Fruit fly (Drosophila melanogaster) whole organism, embryonic: ENCODE results near the gene DEF8.

ENCODE experiments used
- Atf-2 ChIP-seq: fragments of 200-800 bp; sonication (Bioruptor generic); optimal IDR thresholded peaks from 2 replicates; lab custom pipeline; 2016; ENCODE audit warnings: missing biosample characterization, missing genetic modification characterization
- B-H1 ChIP-seq: fragments of 200-800 bp; sonication (Bioruptor generic); IDR thresholded peaks from 3 replicates; pipeline ENCODE4 v1.3.6; 2022; ENCODE audit warnings: missing biosample characterization, missing genetic modification characterization
- B-H2 ChIP-seq: fragments of 200-800 bp; sonication (Bioruptor generic); optimal IDR thresholded peaks from 2 replicates; lab custom pipeline; 2018; ENCODE audit warnings: missing biosample characterization, mild to moderate bottlenecking, missing genetic modification characterization
- CG10267 ChIP-seq: fragments of 200-800 bp; sonication (Bioruptor generic); optimal IDR thresholded peaks from 2 replicates; lab custom pipeline; 2018; ENCODE audit warnings: missing biosample characterization, mild to moderate bottlenecking, missing genetic modification characterization, moderate library complexity
- CG10274 ChIP-seq: fragments of 200-800 bp; sonication (Bioruptor generic); optimal IDR thresholded peaks from 3 replicates; lab custom pipeline; 2017; ENCODE audit warnings: missing biosample characterization, mild to moderate bottlenecking, missing genetic modification characterization
- CG11504 ChIP-seq: fragments of 200-800 bp; sonication (Bioruptor generic); optimal IDR thresholded peaks from 3 replicates; lab custom pipeline; 2019; ENCODE audit warnings: missing biosample characterization, mild to moderate bottlenecking, missing genetic modification characterization, moderate library complexity
- CG12299 ChIP-seq: fragments of 200-800 bp; sonication (Bioruptor generic); optimal IDR thresholded peaks from 2 replicates; lab custom pipeline; 2018; ENCODE audit warnings: missing biosample characterization, mild to moderate bottlenecking, missing genetic modification characterization
- CG13775 ChIP-seq: fragments of 200-800 bp; sonication (Bioruptor generic); optimal IDR thresholded peaks from 3 replicates; lab custom pipeline; 2017; ENCODE audit warnings: missing biosample characterization, mild to moderate bottlenecking, missing genetic modification characterization
- CG14965 ChIP-seq: fragments of 200-800 bp; sonication (Bioruptor generic); optimal IDR thresholded peaks from 2 replicates; lab custom pipeline; 2016; ENCODE audit warnings: missing biosample characterization, missing genetic modification characterization, borderline replicate concordance
- CG1603 ChIP-seq: fragments of 200-800 bp; sonication (Bioruptor generic); optimal IDR thresholded peaks from 2 replicates; lab custom pipeline; 2019; ENCODE audit warnings: missing biosample characterization, mild to moderate bottlenecking, missing genetic modification characterization, moderate library complexity
- CG1647 ChIP-seq: fragments of 200-800 bp; sonication (Bioruptor generic); optimal IDR thresholded peaks from 3 replicates; lab custom pipeline; 2016; ENCODE audit warnings: missing biosample characterization, missing genetic modification characterization
- CG17186 ChIP-seq: fragments of 200-800 bp; sonication (Bioruptor generic); optimal IDR thresholded peaks from 3 replicates; lab custom pipeline; 2017; ENCODE audit warnings: missing biosample characterization, missing genetic modification reagents, missing genetic modification characterization
- CG17385 ChIP-seq: fragments of 200-800 bp; sonication (Bioruptor generic); optimal IDR thresholded peaks from 3 replicates; lab custom pipeline; 2018; ENCODE audit warnings: missing biosample characterization, mild to moderate bottlenecking, missing genetic modification characterization
- CG17802 ChIP-seq: fragments of 200-800 bp; sonication (Bioruptor generic); optimal IDR thresholded peaks from 2 replicates; lab custom pipeline; 2018; ENCODE audit warnings: missing biosample characterization, mild to moderate bottlenecking, missing genetic modification characterization, moderate library complexity
- CG1792 ChIP-seq: fragments of 200-800 bp; sonication (Bioruptor generic); optimal IDR thresholded peaks from 2 replicates; lab custom pipeline; 2016; ENCODE audit warnings: missing biosample characterization, missing genetic modification characterization
- CG18764 ChIP-seq: fragments of 200-800 bp; sonication (Bioruptor generic); optimal IDR thresholded peaks from 3 replicates; lab custom pipeline; 2016; ENCODE audit warnings: missing biosample characterization, missing genetic modification characterization
- CG2120 ChIP-seq: fragments of 200-800 bp; sonication (Bioruptor generic); optimal IDR thresholded peaks from 3 replicates; lab custom pipeline; 2016; ENCODE audit warnings: missing biosample characterization, missing genetic modification characterization
- CG30431 ChIP-seq: fragments of 200-800 bp; sonication (Bioruptor generic); optimal IDR thresholded peaks from 2 replicates; lab custom pipeline; 2017; ENCODE audit warnings: missing biosample characterization, missing genetic modification characterization
- CG3065 ChIP-seq: fragments of 200-800 bp; sonication (Bioruptor generic); optimal IDR thresholded peaks from 2 replicates; lab custom pipeline; 2016; ENCODE audit warnings: missing biosample characterization, missing genetic modification characterization
- CG32772 ChIP-seq: fragments of 200-800 bp; sonication (Bioruptor generic); IDR thresholded peaks from 2 replicates; pipeline ENCODE4 v1.3.6; 2022; ENCODE audit warnings: missing biosample characterization, missing genetic modification characterization
- CG3847 ChIP-seq: fragments of 200-800 bp; sonication (Bioruptor generic); IDR thresholded peaks from 2 replicates; pipeline ENCODE4 v1.3.6; 2022; ENCODE audit warnings: missing biosample characterization, missing genetic modification characterization
- CG5953 ChIP-seq: fragments of 200-800 bp; sonication (Bioruptor generic); IDR thresholded peaks from 2 replicates; pipeline ENCODE4 v1.3.6; 2022; ENCODE audit warnings: missing biosample characterization, missing genetic modification characterization
- CG6791 ChIP-seq: fragments of 200-800 bp; sonication (Bioruptor generic); IDR thresholded peaks from 3 replicates; pipeline ENCODE4 v1.3.6; 2022; ENCODE audit warnings: missing biosample characterization, missing genetic modification characterization; ENCODE audit not compliant: partially characterized antibody
- CG9609 ChIP-seq: fragments of 200-800 bp; sonication (Bioruptor generic); optimal IDR thresholded peaks from 3 replicates; lab custom pipeline; 2016; ENCODE audit warnings: missing biosample characterization, missing genetic modification characterization
- Dad ChIP-seq: fragments of 200-800 bp; sonication (Bioruptor generic); optimal IDR thresholded peaks from 3 replicates; lab custom pipeline; 2016; ENCODE audit warnings: missing biosample characterization, missing genetic modification characterization
- E2f1 ChIP-seq: fragments of 200-800 bp; sonication (Bioruptor generic); IDR thresholded peaks from 2 replicates; pipeline ENCODE4 v1.3.6; 2022; ENCODE audit warnings: missing biosample characterization, missing genetic modification characterization
- Gsc ChIP-seq: fragments of 200-800 bp; sonication (Bioruptor generic); IDR thresholded peaks from 2 replicates; pipeline ENCODE4 v1.3.6; 2022; ENCODE audit warnings: missing biosample characterization, missing genetic modification characterization
- Hmx ChIP-seq: fragments of 200-800 bp; sonication (Bioruptor generic); optimal IDR thresholded peaks from 2 replicates; lab custom pipeline; 2016; ENCODE audit warnings: missing biosample characterization, missing genetic modification characterization
- Hr78 ChIP-seq, 2 experiments: fragments of 200-800 bp in 1 of 2; fragments of >200 bp in 1 of 2; sonication (Bioruptor generic) in 1 of 2; optimal IDR thresholded peaks; 2 replicates each; lab custom pipeline; 2017 to 2019; ENCODE audit warnings: missing biosample characterization in 2 of 2, missing genetic modification characterization in 2 of 2, mild to moderate bottlenecking in 1 of 2, moderate library complexity in 1 of 2
- Lim3 ChIP-seq: fragments of 200-800 bp; sonication (Bioruptor generic); IDR thresholded peaks from 2 replicates; pipeline ENCODE4 v1.3.6; 2022; ENCODE audit warnings: missing biosample characterization, missing genetic modification characterization
- MBD-R2 ChIP-seq: fragments of 200-800 bp; sonication (Bioruptor generic); IDR thresholded peaks from 2 replicates; pipeline ENCODE4 v1.3.6; 2022; ENCODE audit warnings: missing biosample characterization, missing genetic modification characterization
- MESR4 ChIP-seq: fragments of 200-800 bp; sonication (Bioruptor generic); optimal IDR thresholded peaks from 2 replicates; lab custom pipeline; 2018; ENCODE audit warnings: missing biosample characterization, mild to moderate bottlenecking, missing genetic modification characterization, moderate library complexity
- Meics ChIP-seq: fragments of 200-800 bp; sonication (Bioruptor generic); optimal IDR thresholded peaks from 2 replicates; lab custom pipeline; 2017; ENCODE audit warnings: missing biosample characterization, mild to moderate bottlenecking, missing genetic modification characterization
- NC2β ChIP-seq: fragments of 200-800 bp; sonication (Bioruptor generic); optimal IDR thresholded peaks from 2 replicates; lab custom pipeline; 2016; ENCODE audit warnings: missing biosample characterization, missing genetic modification characterization
- NFAT ChIP-seq: fragments of 200-800 bp; sonication (Bioruptor generic); IDR thresholded peaks from 2 replicates; pipeline ENCODE4 v1.3.6; 2022; ENCODE audit warnings: missing biosample characterization, missing genetic modification characterization
- Opbp ChIP-seq: fragments of 200-800 bp; sonication (Bioruptor generic); IDR thresholded peaks from 3 replicates; pipeline ENCODE4 v1.3.6; 2022; ENCODE audit warnings: missing biosample characterization, missing genetic modification characterization; ENCODE audit not compliant: partially characterized antibody
- Scr ChIP-seq: fragments of 200-800 bp; sonication (Bioruptor generic); IDR thresholded peaks from 2 replicates; pipeline ENCODE4 v1.3.6; 2022; ENCODE audit warnings: missing biosample characterization, missing genetic modification characterization; ENCODE audit not compliant: partially characterized antibody
- Side ChIP-seq: fragments of 200-800 bp; sonication (Bioruptor generic); optimal IDR thresholded peaks from 2 replicates; lab custom pipeline; 2016; ENCODE audit warnings: missing biosample characterization, missing genetic modification characterization
- Spps ChIP-seq: fragments of 200-800 bp; sonication (Bioruptor generic); optimal IDR thresholded peaks from 2 replicates; lab custom pipeline; 2018; ENCODE audit warnings: missing biosample characterization, mild to moderate bottlenecking, missing genetic modification characterization
- Tbp ChIP-seq: fragments of >200 bp; optimal IDR thresholded peaks from 2 replicates; lab custom pipeline; 2018; ENCODE audit warnings: missing biosample characterization, missing genetic modification characterization
- al ChIP-seq: fragments of 200-800 bp; sonication (Bioruptor generic); IDR thresholded peaks from 2 replicates; pipeline ENCODE4 v1.3.6; 2022; ENCODE audit warnings: missing biosample characterization, missing genetic modification characterization
- ato ChIP-seq: fragments of 200-800 bp; sonication (Bioruptor generic); IDR thresholded peaks from 2 replicates; pipeline ENCODE4 v1.3.6; 2022; ENCODE audit warnings: missing biosample characterization, missing genetic modification characterization; ENCODE audit not compliant: partially characterized antibody
- bcd ChIP-seq: fragments of 200-800 bp; sonication (Bioruptor generic); optimal IDR thresholded peaks from 2 replicates; lab custom pipeline; 2017; ENCODE audit warnings: missing biosample characterization, mild to moderate bottlenecking, missing genetic modification characterization
- bowl ChIP-seq: fragments of 200-800 bp; sonication (Bioruptor generic); IDR thresholded peaks from 2 replicates; pipeline ENCODE4 v1.3.6; 2022; ENCODE audit warnings: missing biosample characterization, missing genetic modification characterization
- cad ChIP-seq: fragments of >200 bp; optimal IDR thresholded peaks from 2 replicates; lab custom pipeline; 2017; ENCODE audit warnings: missing biosample characterization, missing genetic modification characterization
- cas ChIP-seq: fragments of 200-800 bp; sonication (Bioruptor generic); IDR thresholded peaks from 2 replicates; pipeline ENCODE4 v1.3.6; 2022; ENCODE audit warnings: missing biosample characterization, missing genetic modification characterization
- da ChIP-seq: fragments of 200-800 bp; sonication (Bioruptor generic); optimal IDR thresholded peaks from 2 replicates; lab custom pipeline; 2016; ENCODE audit warnings: missing biosample characterization, missing genetic modification characterization
- ems ChIP-seq: fragments of 200-800 bp; sonication (Bioruptor generic); optimal IDR thresholded peaks from 3 replicates; lab custom pipeline; 2016; ENCODE audit warnings: missing biosample characterization, missing genetic modification characterization
- exex ChIP-seq: fragments of 200-800 bp; sonication (Bioruptor generic); optimal IDR thresholded peaks from 4 replicates; lab custom pipeline; 2018; ENCODE audit warnings: missing biosample characterization, mild to moderate bottlenecking, missing genetic modification characterization, moderate library complexity
- nmo ChIP-seq: fragments of 200-800 bp; sonication (Bioruptor generic); optimal IDR thresholded peaks from 2 replicates; lab custom pipeline; 2018; ENCODE audit warnings: missing biosample characterization, mild to moderate bottlenecking, missing genetic modification characterization, moderate library complexity
- org-1 ChIP-seq: fragments of 200-800 bp; sonication (Bioruptor generic); optimal IDR thresholded peaks from 2 replicates; lab custom pipeline; 2017; ENCODE audit warnings: missing biosample characterization, missing genetic modification characterization

DEF8 gene

DNA sequence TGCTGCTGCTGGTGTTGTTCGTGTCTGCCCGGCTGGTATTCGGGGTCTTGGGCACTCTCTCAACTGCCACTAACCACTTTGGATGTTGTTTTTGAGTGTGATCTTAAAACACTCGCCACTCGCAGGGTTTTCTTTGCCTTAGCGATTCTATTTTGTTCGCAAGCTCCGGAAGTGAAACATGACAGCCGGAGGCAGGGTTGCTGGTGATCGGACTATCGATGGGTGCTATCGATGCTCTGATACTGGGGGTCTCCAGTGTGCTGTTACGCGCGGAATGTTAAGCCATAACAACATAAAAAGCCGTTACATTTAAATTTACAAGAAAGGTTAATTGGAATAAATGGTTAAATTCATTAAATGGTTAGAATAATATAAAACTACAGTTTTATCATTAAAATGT lies 7.0 kb upstream of the DEF8 start, which contains the start of gene yps (continued):
- TF ChIP-seq CG11504 (tag; lab: Kevin White, UChicago): peak; percentile 85
- TF ChIP-seq CG13775 (GFP tag; lab: Kevin White, UChicago): peak; percentile 97
- peak; percentile 92 for TF ChIP-seq CG1647 (GFP tag; lab: Kevin White, UChicago)
- TF ChIP-seq bcd (GFP tag; lab: Kevin White, UChicago): peak; percentile 97
- peak; percentile 87 for TF ChIP-seq Atf-2 (GFP tag; lab: Kevin White, UChicago)
- peak; percentile 77 for TF ChIP-seq CG30431 (GFP tag; lab: Kevin White, UChicago)
- peak; percentile 81 for TF ChIP-seq CG6791 (GFP tag; lab: Robert Waterston, UW)
- TF ChIP-seq Scr (GFP tag; lab: Robert Waterston, UW): peak; percentile 79
- peak; percentile 92 for TF ChIP-seq CG10267 (tag; lab: Kevin White, UChicago)
- peak; percentile 85 for TF ChIP-seq CG3065 (GFP tag; lab: Kevin White, UChicago)
- peak; percentile 98 for TF ChIP-seq B-H2 (GFP tag; lab: Kevin White, UChicago)
- TF ChIP-seq CG9609: peak; percentile 90
- TF ChIP-seq Hmx (GFP tag; lab: Kevin White, UChicago): peak; percentile 27
- TF ChIP-seq Meics: peak; percentile 98
- TF ChIP-seq E2f1 (GFP tag; lab: Robert Waterston, UW): peak; percentile 87
- TF ChIP-seq NFAT (GFP tag; lab: Robert Waterston, UW): peak; percentile 96
- TF ChIP-seq Dad (GFP tag; lab: Kevin White, UChicago): peak; percentile 95
- peak; percentile 83 for TF ChIP-seq ems (GFP tag; lab: Kevin White, UChicago)
- peak; percentile 78; the same call in 1 of the 2 replicates for TF ChIP-seq MBD-R2 (GFP tag; lab: Robert Waterston, UW)
- no peak for TF ChIP-seq Tbp (GFP tag; lab: Kevin White, UChicago)
- no peak for TF ChIP-seq cad (GFP tag; lab: Kevin White, UChicago)
- TF ChIP-seq Lim3 (GFP tag; lab: Robert Waterston, UW): no peak
- TF ChIP-seq CG17385 (GFP tag; lab: Kevin White, UChicago): peak; percentile 92
- TF ChIP-seq exex (tag; lab: Kevin White, UChicago): peak; percentile 73
- peak; percentile 84 for TF ChIP-seq CG17802 (tag; lab: Kevin White, UChicago)
- no peak for TF ChIP-seq Gsc (GFP tag; lab: Robert Waterston, UW)
- TF ChIP-seq CG32772 (GFP tag; lab: Robert Waterston, UW): peak; percentile 77
- peak; percentile 93 for TF ChIP-seq CG18764
- peak; percentile 91 for TF ChIP-seq CG1792 (GFP tag; lab: Kevin White, UChicago)
- TF ChIP-seq NC2β: peak; percentile 99
- peak; percentile 81 for TF ChIP-seq nmo (GFP tag; lab: Kevin White, UChicago)
- TF ChIP-seq CG3847 (GFP tag; lab: Robert Waterston, UW): peak; percentile 87
- peak; percentile 84 for TF ChIP-seq Opbp
- TF ChIP-seq CG1603: peak; percentile 97
- TF ChIP-seq MESR4 (GFP tag; lab: Kevin White, UChicago): peak; percentile 98
- TF ChIP-seq CG5953: peak; percentile 88
- TF ChIP-seq Spps (tag; lab: Kevin White, UChicago): peak; percentile 80
- TF ChIP-seq CG2120: peak; percentile 74
- TF ChIP-seq CG17186: peak; percentile 100
- TF ChIP-seq CG10274 (GFP tag; lab: Kevin White, UChicago): peak; percentile 90
- peak; percentile 76 for TF ChIP-seq CG14965 (GFP tag; lab: Kevin White, UChicago)
- TF ChIP-seq CG12299 (tag; lab: Kevin White, UChicago): peak; percentile 86
- TF ChIP-seq B-H1 (GFP tag; lab: Robert Waterston, UW): peak; percentile 74; the same call in 2 of the 3 replicates
- peak; percentile 80 for TF ChIP-seq bowl (GFP tag; lab: Robert Waterston, UW)
- TF ChIP-seq Hr78 (GFP tag; optimal IDR thresholded peaks at IDR 0.05; lab: Kevin White, UChicago): peak in 1 of 2 experiments; percentile 41
- TF ChIP-seq al: peak; percentile 73
- TF ChIP-seq cas (GFP tag; lab: Robert Waterston, UW): peak; percentile 81
- peak; percentile 89 for TF ChIP-seq da (GFP tag; lab: Kevin White, UChicago)
- peak; percentile 94 for TF ChIP-seq org-1 (GFP tag; lab: Kevin White, UChicago)
- peak; percentile 97 for TF ChIP-seq Side (GFP tag; lab: Kevin White, UChicago)
- TF ChIP-seq ato (GFP tag; lab: Robert Waterston, UW): peak; percentile 68
